Fruit fly (Drosophila melanogaster): ENCODE data around the gene Aduk.

Gene Aduk

DNA sequence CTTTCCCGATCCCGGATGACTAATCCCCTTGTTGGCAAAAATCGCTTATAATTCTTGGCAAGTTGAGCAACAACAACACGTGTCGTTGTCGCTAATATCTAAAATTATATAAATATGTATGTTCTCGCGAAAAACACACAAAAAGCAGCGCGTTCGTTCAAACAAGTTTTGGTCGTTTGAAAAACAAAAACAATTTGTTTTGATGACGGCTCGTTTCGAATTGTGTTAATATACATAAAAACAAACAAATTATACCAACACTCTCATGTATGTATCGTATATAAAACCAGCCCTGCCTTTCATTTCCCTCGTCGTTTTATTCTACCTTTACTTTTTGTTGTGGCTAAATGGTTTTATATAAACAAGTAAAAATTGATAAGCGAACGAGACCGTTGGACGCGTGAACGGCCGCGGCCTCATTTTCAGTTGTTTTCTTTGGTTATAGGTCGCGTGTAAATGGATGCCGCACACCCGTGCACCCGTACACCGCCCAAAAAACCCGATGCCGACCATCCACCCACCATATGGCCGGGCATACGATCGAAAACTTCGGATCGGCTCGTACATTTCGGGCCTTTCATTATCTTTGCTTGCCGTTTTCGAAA, 9.8 kb upstream of the Aduk start (continued):
- no peak for TF ChIP-seq CG16815 (GFP tag; optimal IDR thresholded peaks at IDR 0.05)
- no peak for TF ChIP-seq CG3281 (GFP tag; optimal IDR thresholded peaks at IDR 0.05)
- peak; percentile 9 for TF ChIP-seq BtbVII (GFP tag; optimal IDR thresholded peaks at IDR 0.05)
- no peak for TF ChIP-seq CG6175 (GFP tag; IDR thresholded peaks at IDR 0.05)
- TF ChIP-seq bigmax (GFP tag; optimal IDR thresholded peaks at IDR 0.05), result peak; percentile 8
- TF ChIP-seq CG4707 (GFP tag; optimal IDR thresholded peaks at IDR 0.05), result no peak
- peak; percentile 11 for TF ChIP-seq CG18476 (GFP tag; optimal IDR thresholded peaks at IDR 0.05)
- TF ChIP-seq sug (tag; optimal IDR thresholded peaks at IDR 0.05), result peak; percentile 63
- peak; percentile 46; the same call in 1 of the 3 replicates for TF ChIP-seq so (GFP tag; IDR thresholded peaks at IDR 0.05)
- peak in 1 of 2 experiments; percentile 71 for TF ChIP-seq eve (GFP tag; optimal IDR thresholded peaks at IDR 0.05)
- TF ChIP-seq Hr3 (GFP tag; optimal IDR thresholded peaks at IDR 0.05), result peak; percentile 36
- no peak for TF ChIP-seq pb (GFP tag; optimal IDR thresholded peaks at IDR 0.05)
- TF ChIP-seq CG2120 (GFP tag; optimal IDR thresholded peaks at IDR 0.05), result no peak
- peak; percentile 96 for TF ChIP-seq twi (tag; optimal IDR thresholded peaks at IDR 0.05)
- no peak for TF ChIP-seq CG7271 (tag; optimal IDR thresholded peaks at IDR 0.05)
- TF ChIP-seq Gsc (GFP tag; IDR thresholded peaks at IDR 0.05), result no peak
- no peak for TF ChIP-seq CTCF (GFP tag; optimal IDR thresholded peaks at IDR 0.05)
- TF ChIP-seq zen (tag; optimal IDR thresholded peaks at IDR 0.05), result peak; percentile 50
- no peak for TF ChIP-seq HLH4C (GFP tag; IDR thresholded peaks at IDR 0.05; ENCODE audit: partially characterized antibody)
- TF ChIP-seq toy (GFP tag; IDR thresholded peaks at IDR 0.05), result no peak
- TF ChIP-seq chinmo (GFP tag; IDR thresholded peaks at IDR 0.05; ENCODE audit: partially characterized antibody), result peak; percentile 52; the same call in 1 of the 4 replicates
- TF ChIP-seq MESR4 (GFP tag; optimal IDR thresholded peaks at IDR 0.05), result no peak
- TF ChIP-seq Hand (GFP tag; optimal IDR thresholded peaks at IDR 0.05), result peak; percentile 26
- TF ChIP-seq sd (tag; optimal IDR thresholded peaks at IDR 0.05), result peak; percentile 31
- peak; percentile 72; the same call in 1 of the 2 replicates for TF ChIP-seq crol (GFP tag; IDR thresholded peaks at IDR 0.05)
- peak; percentile 9; the same call in 1 of the 2 replicates for TF ChIP-seq sob (GFP tag; IDR thresholded peaks at IDR 0.05)
- TF ChIP-seq dimm (GFP tag; IDR thresholded peaks at IDR 0.05), result no peak
- TF ChIP-seq CG34376 (GFP tag; optimal IDR thresholded peaks at IDR 0.05), result peak; percentile 47
- no peak for TF ChIP-seq CG8290 (GFP tag; optimal IDR thresholded peaks at IDR 0.05)
- TF ChIP-seq CG8290 (tag; optimal IDR thresholded peaks at IDR 0.05), result peak in 1 of 2 experiments; percentile 49
- TF ChIP-seq CG4328 (GFP tag; optimal IDR thresholded peaks at IDR 0.05), result peak; percentile 28
- peak; percentile 79 for TF ChIP-seq Med (GFP tag)
- no peak for TF ChIP-seq ara (GFP tag; IDR thresholded peaks at IDR 0.05)
- peak; percentile 35 for TF ChIP-seq CG13894 (tag; optimal IDR thresholded peaks at IDR 0.05)
- no peak for TF ChIP-seq CG7556 (GFP tag; optimal IDR thresholded peaks at IDR 0.05)
- peak; percentile 18; the same call in 1 of the 2 replicates for TF ChIP-seq CG9932 (GFP tag; IDR thresholded peaks at IDR 0.05)
- TF ChIP-seq pros (GFP tag; optimal IDR thresholded peaks at IDR 0.05), result peak; percentile 31
- no peak for TF ChIP-seq CG4404 (GFP tag; IDR thresholded peaks at IDR 0.05)
- TF ChIP-seq stwl (tag; optimal IDR thresholded peaks at IDR 0.05), result no peak
- TF ChIP-seq al (GFP tag; IDR thresholded peaks at IDR 0.05), result no peak
- TF ChIP-seq Bteb2 (GFP tag; optimal IDR thresholded peaks at IDR 0.05), result no peak
- peak; percentile 7 for TF ChIP-seq CG15514 (GFP tag; optimal IDR thresholded peaks at IDR 0.05)
- TF ChIP-seq kah (GFP tag; optimal IDR thresholded peaks at IDR 0.05), result no peak
- peak; percentile 88 for TF ChIP-seq CG2199 (GFP tag; IDR thresholded peaks at IDR 0.05)
- TF ChIP-seq pan (optimal IDR thresholded peaks at IDR 0.05), result no peak
- TF ChIP-seq pan (GFP tag; optimal IDR thresholded peaks at IDR 0.05 in 1 of 2, IDR thresholded peaks at IDR 0.05 in 1 of 2), result no peak
- TF ChIP-seq zf30C (GFP tag; optimal IDR thresholded peaks at IDR 0.05), result peak; percentile 79
- TF ChIP-seq sisA (GFP tag; IDR thresholded peaks at IDR 0.05), result no peak

All from whole organism, embryonic.